Worm (Caenorhabditis elegans) whole organism, L4/young adult: Measurements from ENCODE around the gene F53F1.3.
"Not testable (repeated sequence)": the region's sequence is repeated elsewhere in the genome, so short reads cannot be mapped to it uniquely, and the experiment has no call there.

ENCODE experiments used
- W03F9.2 ChIP-seq: fragments of 150-350 bp; optimal IDR thresholded peaks from 2 replicates; lab custom pipeline; 2014; ENCODE audit warnings: missing biosample characterization, missing genetic modification characterization
- dao-5 ChIP-seq: sonication (generic microtip); optimal IDR thresholded peaks from 2 replicates; lab custom pipeline; 2016; ENCODE audit warnings: missing genotype, missing genetic modification characterization, moderate library complexity, missing compliant biosample characterization
- him-1 ChIP-seq: sonication (generic microtip); optimal IDR thresholded peaks from 2 replicates; lab custom pipeline; 2016; ENCODE audit warnings: missing genotype, missing genetic modification reagents, missing genetic modification characterization, missing compliant biosample characterization

The F53F1.3 gene

DNA sequence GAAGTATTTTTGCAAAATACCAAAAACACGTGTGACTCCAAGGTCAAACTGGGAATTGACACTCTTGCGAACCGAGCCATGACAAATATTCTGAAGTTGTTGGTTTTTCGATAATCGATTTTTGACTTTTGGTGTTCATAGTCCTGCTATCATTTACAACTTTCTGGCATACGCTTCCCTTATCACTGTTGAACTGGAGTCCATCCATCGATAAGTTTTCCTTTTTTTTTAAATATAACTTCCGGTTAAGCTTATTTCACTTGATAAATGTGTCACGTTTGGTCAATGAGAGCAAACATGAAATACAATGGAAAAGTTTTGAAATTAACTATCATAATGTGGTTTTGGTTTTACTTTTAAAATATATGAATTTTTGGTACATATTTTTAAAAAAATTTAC lies 13.7 kb downstream of the F53F1.3 start:
- TF ChIP-seq him-1 (tag; lab: Kevin White, UChicago) = no peak

DNA sequence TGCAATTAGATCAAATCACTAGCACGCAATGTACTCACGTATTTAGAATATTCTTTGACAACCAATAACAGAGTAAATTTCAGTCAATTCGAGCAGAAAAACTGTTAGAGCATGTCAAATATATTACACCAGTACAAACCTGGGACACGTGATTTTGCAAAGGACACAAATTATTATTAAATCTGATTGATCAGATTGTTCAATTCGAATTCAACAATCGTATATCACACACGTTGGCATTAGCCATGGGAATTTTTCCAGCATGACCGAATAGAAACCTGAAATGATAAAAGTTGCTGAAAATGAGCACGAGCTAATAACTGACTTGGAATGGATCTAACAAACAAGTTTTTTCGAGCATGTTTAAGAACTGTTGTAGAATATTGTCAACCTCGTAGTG lies 15.0 kb downstream of the F53F1.3 start, which contains the start of gene srv-9:
srv-9 (minus strand) TSS at position 101 of the 400 bp plus-strand sequence.
- no peak for TF ChIP-seq W03F9.2 (tag; lab: Kevin White, UChicago)
- no peak for TF ChIP-seq him-1 (tag; lab: Kevin White, UChicago)
- no peak for TF ChIP-seq dao-5 (tag; lab: Kevin White, UChicago)

DNA sequence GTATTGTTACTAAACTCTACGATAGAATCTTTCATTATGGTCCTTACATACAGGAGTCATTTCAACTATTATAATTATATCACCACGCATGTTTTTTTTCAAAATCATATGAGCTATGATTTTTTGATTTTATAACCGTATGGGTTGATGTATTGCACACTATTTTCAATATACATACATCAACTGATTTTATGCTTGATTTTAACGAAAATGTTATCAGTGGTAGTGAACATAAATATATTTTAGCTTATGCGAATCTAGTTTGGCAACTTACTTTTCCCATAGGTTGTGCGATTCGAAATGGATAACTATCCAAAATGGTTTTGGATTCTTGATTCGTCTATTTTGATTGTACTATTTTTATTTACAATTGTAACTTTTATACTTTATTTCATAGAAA lies 15.6 kb downstream of the F53F1.3 start, which contains the start of gene srv-10:
srv-10 (plus strand) TSS at position 301 of the 400 bp plus-strand sequence.
- TF ChIP-seq him-1 (tag; lab: Kevin White, UChicago) (no peak), dao-5 (tag; lab: Kevin White, UChicago) (no peak), W03F9.2 (tag; lab: Kevin White, UChicago) (no peak)

DNA sequence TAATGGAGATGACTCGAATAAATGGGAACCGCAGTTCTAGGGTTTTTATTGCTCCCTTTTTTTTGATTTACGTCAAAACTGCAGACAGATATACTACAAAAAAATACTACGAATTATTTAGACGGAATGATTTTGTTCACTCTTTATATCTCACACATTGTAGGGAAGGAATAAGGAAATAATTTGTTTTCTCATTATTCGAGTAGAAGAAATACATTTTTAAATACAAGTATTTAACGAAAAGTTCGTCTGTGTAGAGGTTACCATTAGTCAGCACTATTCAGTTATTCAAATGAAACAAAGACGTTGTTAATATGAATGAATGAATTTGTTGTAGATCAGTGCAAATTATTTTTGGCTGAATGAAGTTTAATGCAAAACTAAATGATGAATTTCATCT lies 18.7 kb downstream of the F53F1.3 start, which contains the start of gene srd-18:
srd-18 (minus strand) TSS at position 101 of the 400 bp plus-strand sequence.
- TF ChIP-seq dao-5 (tag; lab: Kevin White, UChicago) (no peak), W03F9.2 (tag; lab: Kevin White, UChicago) (no peak), him-1 (tag; lab: Kevin White, UChicago) (no peak)

DNA sequence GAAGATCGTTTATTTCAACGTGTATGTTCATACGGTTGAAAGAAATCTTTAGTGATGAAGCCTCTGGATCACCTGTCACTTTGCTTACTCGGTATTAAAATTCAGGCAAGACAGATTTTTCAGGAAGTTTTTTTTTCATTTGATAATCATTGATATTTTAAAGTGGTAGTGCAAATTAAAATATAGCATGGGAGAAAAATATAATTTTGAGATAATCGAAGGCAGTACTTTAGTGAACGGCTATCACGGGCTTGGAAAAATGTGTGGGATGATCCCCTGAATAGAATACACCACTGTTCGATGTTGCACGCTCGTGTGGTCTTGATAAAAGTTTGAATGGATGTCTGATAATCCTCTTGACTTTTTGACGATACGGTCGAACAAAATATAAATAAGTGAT lies 19.3 kb downstream of the F53F1.3 start:
- TF ChIP-seq W03F9.2 (tag; lab: Kevin White, UChicago) (no peak), dao-5 (tag; lab: Kevin White, UChicago) (no peak), him-1 (tag; lab: Kevin White, UChicago) (no peak)

DNA sequence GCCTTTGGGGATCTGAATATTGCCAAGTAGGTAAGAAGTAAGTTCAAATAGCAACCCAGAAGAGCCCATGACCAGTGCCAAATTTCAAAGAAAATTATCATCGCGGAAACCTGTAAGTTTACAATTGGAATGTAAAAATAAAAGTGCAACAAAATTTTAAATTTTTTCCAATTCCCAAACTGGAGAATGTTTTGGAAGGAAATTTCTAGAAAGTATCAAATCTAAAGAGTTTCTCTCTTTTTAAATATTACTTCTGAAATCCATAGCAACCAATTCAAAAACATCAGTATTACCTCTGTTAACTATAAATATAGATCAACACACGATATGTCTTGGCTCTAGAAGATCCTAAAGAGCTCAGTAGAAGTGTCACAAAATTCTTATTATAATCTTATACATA lies 20.6 kb downstream of the F53F1.3 start, which contains the start of gene srd-19:
srd-19 (minus strand) TSS at position 101 of the 400 bp plus-strand sequence.
- no peak for TF ChIP-seq him-1 (tag; lab: Kevin White, UChicago)
- no peak for TF ChIP-seq dao-5 (tag; lab: Kevin White, UChicago)
- TF ChIP-seq W03F9.2 (tag; lab: Kevin White, UChicago) = no peak

DNA sequence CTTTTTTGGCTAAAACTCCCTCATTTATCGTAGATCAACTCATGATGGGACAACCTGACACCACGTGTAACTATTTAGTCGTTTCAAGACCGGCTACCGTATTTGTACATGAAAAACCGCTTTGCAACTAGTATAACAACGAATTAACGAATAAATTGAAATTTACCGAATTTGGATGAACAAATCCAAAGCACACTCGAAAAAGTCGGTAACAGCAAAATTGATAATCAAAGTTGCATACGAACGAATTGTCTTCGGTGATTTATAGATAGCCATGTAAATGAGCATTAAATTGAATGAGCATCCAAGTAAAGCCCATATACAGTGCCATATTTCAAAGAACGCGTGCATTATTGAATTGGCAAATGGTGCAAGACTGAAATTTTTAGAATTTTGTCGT lies 24.3 kb downstream of the F53F1.3 start, which contains the start of gene srd-17:
srd-17 (minus strand) TSS at position 351 of the 400 bp plus-strand sequence.
- no peak for TF ChIP-seq dao-5 (tag; lab: Kevin White, UChicago)
- no peak for TF ChIP-seq W03F9.2 (tag; lab: Kevin White, UChicago)
- no peak for TF ChIP-seq him-1 (tag; lab: Kevin White, UChicago)

DNA sequence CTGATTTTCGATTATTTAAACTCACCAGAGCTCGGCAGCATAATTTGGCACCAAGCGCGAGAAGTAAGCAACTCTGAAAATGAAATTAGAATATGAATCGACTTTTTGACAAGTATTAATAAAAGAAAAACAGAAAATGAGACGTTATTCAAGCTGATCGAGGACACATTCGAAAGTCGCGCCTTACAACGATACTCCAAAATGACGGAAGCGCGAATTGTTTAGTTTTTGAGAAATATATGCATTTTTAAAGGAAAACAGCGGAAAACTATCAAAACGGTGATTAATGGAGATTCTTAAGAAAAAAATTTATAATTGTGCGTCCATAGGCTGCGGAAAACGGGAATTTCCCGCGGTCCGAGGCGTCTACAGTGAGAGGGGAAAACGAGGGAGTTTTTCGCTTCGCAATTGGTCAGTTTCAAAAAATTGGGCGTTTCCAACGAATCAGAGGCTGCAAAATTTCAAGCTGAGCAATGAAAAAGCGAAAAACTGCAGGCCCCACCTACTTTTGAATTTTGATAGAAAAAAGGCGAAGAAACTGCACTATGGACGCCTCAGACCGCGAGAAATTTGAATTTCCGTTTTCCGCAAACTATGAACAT lies 29.5 kb downstream of the F53F1.3 start, which contains the start of gene mes-4:
mes-4 (minus strand) TSS at position 73 of the 602 bp plus-strand sequence.
- TF ChIP-seq W03F9.2 (tag; lab: Kevin White, UChicago) = no peak
- TF ChIP-seq him-1 (tag; lab: Kevin White, UChicago) = no peak
- TF ChIP-seq dao-5 (tag; lab: Kevin White, UChicago) = no peak

DNA sequence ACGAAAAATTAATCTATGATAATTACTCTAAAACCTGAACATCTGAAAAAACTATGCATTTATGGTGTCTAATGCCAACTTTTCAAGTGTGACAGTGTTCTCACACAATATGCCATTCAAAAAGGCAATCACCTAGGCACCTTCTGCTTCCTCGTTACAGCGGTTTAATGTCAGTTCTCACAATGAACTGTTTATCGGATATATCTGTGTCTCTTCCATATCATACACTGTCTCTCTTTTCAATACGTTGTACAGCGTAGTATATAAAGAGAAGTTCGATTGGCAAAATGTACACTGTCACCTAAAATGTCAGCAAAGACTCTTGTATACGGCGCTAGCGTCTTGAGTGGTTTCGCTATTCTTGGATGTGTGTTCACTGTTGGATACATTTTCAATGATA lies 33.6 kb downstream of the F53F1.3 start, which contains the start of gene col-162:
col-162 (plus strand) TSS at position 301 of the 400 bp plus-strand sequence.
- no peak for TF ChIP-seq W03F9.2 (tag; lab: Kevin White, UChicago)

DNA sequence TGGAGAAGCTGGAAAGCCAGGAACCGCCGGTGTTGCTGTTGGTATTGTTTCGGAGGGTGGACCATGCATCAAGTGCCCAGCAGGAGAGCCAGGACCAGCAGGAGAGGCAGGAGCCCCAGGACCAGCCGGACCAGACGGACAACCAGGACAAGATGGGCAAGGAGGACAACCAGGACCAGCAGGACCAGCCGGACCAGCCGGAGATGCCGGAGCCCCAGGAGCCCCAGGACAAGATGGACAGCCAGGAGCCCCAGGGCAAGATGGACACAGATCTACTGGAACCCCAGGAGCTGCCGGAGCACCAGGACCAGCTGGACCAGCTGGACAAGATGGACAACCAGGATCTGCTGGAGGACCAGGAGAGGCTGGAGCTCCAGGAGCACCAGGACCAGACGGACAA lies 34.8 kb downstream of the F53F1.3 start:
- TF ChIP-seq him-1 (tag; lab: Kevin White, UChicago) (no peak), W03F9.2 (tag; lab: Kevin White, UChicago) (no peak), dao-5 (tag; lab: Kevin White, UChicago) (no peak)

DNA sequence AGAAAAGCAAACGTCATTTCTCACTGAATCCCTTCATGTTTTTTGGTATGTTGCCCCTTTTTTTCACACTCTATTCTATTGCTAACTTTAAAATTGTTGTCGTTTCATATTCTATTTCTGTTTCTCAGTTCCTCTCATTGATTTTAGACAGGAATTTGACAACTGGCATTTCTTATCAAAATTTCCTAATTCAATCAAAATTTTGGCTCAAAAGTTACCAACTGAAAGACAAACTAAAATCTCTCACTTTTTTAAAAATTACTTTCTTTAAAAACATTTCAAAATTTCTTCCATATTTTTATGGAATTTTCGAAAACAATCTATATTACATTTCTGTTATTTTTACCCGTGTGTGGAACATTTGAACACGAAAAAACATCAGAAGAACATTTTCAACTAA lies 35.5 kb downstream of the F53F1.3 start, which contains the start of gene Y2H9A.6:
Y2H9A.6 (plus strand) TSS at position 301 of the 400 bp plus-strand sequence.
- TF ChIP-seq dao-5, him-1, W03F9.2 (tag; lab: Kevin White, UChicago): not testable (repeated sequence)

DNA sequence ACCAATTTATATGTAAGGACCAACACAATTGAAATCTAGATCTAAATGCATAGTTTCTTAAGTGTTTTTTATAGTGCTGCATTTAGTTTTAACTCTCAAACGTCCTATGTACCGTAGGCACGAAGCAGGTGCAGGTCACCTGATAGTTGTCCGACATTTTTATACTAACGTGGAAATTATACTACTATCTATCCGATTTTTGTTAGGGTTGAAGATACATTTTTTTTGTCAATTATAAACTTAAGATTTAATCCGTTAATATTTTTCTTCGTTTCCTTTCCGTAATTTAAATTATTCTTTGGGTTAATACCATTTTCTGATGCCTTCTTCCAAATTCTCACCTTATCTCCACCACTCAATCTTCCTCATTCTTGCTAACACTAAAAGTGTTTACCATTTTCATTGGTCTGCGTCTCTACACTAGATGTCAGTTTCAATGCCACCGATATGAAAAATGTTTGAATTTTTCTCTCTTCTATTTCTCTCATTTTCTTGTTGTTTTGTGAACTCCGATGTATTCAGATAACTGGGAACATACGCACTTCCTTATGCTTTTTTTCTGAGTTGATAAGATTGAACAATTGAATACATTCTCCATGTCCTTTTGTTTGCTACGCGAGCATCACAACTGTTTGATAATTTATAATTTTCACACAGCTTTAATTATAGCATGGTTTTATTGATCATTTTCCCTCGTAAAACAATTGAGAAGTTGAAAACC lies 37.3 kb downstream of the F53F1.3 start, which contains the start of gene Y2H9A.4:
Y2H9A.4 (plus strand) TSS at position 671 of the 721 bp plus-strand sequence.
- TF ChIP-seq him-1 (tag; lab: Kevin White, UChicago) (no peak), W03F9.2 (tag; lab: Kevin White, UChicago) (no peak), dao-5 (tag; lab: Kevin White, UChicago) (no peak)

DNA sequence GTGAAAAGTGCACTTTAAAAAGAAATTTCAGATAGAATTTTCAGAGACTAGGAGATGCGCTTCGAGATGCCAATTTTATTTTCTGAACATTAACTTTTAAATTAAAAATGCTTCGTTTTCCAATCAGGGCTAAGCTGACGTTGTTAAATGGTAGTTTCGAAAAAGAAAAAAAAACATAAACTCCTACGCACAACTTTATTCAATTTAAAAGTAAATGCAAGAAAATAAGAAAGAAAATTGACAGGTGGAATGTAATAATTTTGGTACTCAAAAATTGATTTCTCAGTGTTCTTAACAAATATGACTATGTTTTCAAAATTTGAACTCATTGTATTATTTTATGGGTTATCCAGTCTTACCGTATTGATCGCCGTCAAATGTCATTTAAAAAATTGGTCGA lies 45.3 kb downstream of the F53F1.3 start, which contains the start of gene lurp-2:
lurp-2 (plus strand) TSS at position 301 of the 400 bp plus-strand sequence.
- TF ChIP-seq him-1 (tag; lab: Kevin White, UChicago) (no peak), dao-5 (tag; lab: Kevin White, UChicago) (no peak), W03F9.2 (tag; lab: Kevin White, UChicago) (no peak)
